Fruit fly (Drosophila melanogaster) whole organism, embryonic: ENCODE measurements around the gene Trpgamma.
A peak's percentile ranks its signal among the peaks of the same experiment; 100 is the strongest.

ENCODE experiments used
- C15 ChIP-seq: fragments of 200-800 bp; sonication (Bioruptor generic); IDR thresholded peaks from 3 replicates; pipeline ENCODE4 v1.3.6; 2022; ENCODE audit warnings: missing biosample characterization, missing genetic modification characterization
- CG10654 ChIP-seq: fragments of 200-800 bp; sonication (Bioruptor generic); optimal IDR thresholded peaks from 2 replicates; lab custom pipeline; 2016; ENCODE audit warnings: missing biosample characterization, missing genetic modification characterization
- CG11085 ChIP-seq: fragments of 200-800 bp; sonication (Bioruptor generic); IDR thresholded peaks from 2 replicates; pipeline ENCODE4 v1.3.6; 2022; ENCODE audit warnings: missing biosample characterization, missing genetic modification characterization
- CG13287 ChIP-seq: fragments of 200-800 bp; sonication (Bioruptor generic); IDR thresholded peaks from 2 replicates; pipeline ENCODE4 v1.3.6; 2022; ENCODE audit warnings: missing biosample characterization, missing genetic modification characterization; ENCODE audit not compliant: partially characterized antibody
- CG1529 ChIP-seq: fragments of 200-800 bp; sonication (Bioruptor generic); optimal IDR thresholded peaks from 3 replicates; lab custom pipeline; 2018; ENCODE audit warnings: missing biosample characterization, missing genetic modification characterization
- CG15479 ChIP-seq: fragments of 200-800 bp; sonication (Bioruptor generic); optimal IDR thresholded peaks from 3 replicates; lab custom pipeline; 2019; ENCODE audit warnings: missing biosample characterization, mild to moderate bottlenecking, missing genetic modification characterization, moderate library complexity
- CG15696 ChIP-seq: fragments of 200-800 bp; sonication (Bioruptor generic); optimal IDR thresholded peaks from 2 replicates; lab custom pipeline; 2019; ENCODE audit warnings: missing biosample characterization, mild to moderate bottlenecking, missing genetic modification characterization, moderate library complexity
- CG1603 ChIP-seq: fragments of 200-800 bp; sonication (Bioruptor generic); optimal IDR thresholded peaks from 2 replicates; lab custom pipeline; 2019; ENCODE audit warnings: missing biosample characterization, mild to moderate bottlenecking, missing genetic modification characterization, moderate library complexity
- CG17568 ChIP-seq: fragments of 200-800 bp; sonication (Bioruptor generic); optimal IDR thresholded peaks from 2 replicates; lab custom pipeline; 2018; ENCODE audit warnings: missing biosample characterization, mild to moderate bottlenecking, missing genetic modification characterization, moderate library complexity
- CG18011 ChIP-seq: fragments of 200-800 bp; sonication (Bioruptor generic); optimal IDR thresholded peaks from 2 replicates; lab custom pipeline; 2017; ENCODE audit warnings: missing biosample characterization, missing genetic modification characterization, mild to moderate bottlenecking, moderate library complexity, missing genotype
- CG2129 ChIP-seq: fragments of 200-800 bp; sonication (Bioruptor generic); IDR thresholded peaks from 2 replicates; pipeline ENCODE4 v1.3.6; 2022; ENCODE audit warnings: missing biosample characterization, missing genetic modification characterization; ENCODE audit not compliant: partially characterized antibody
- CG2678 ChIP-seq: fragments of 200-800 bp; sonication (Bioruptor generic); optimal IDR thresholded peaks from 3 replicates; lab custom pipeline; 2019; ENCODE audit warnings: missing biosample characterization, mild to moderate bottlenecking, missing genetic modification characterization, moderate library complexity
- CG3065 ChIP-seq: fragments of 200-800 bp; sonication (Bioruptor generic); optimal IDR thresholded peaks from 2 replicates; lab custom pipeline; 2016; ENCODE audit warnings: missing biosample characterization, missing genetic modification characterization
- CG43689 ChIP-seq: fragments of 200-800 bp; sonication (Bioruptor generic); IDR thresholded peaks from 2 replicates; pipeline ENCODE4 v1.3.6; 2022; ENCODE audit warnings: missing biosample characterization, missing genetic modification characterization
- CG4424 ChIP-seq: fragments of 200-800 bp; sonication (Bioruptor generic); optimal IDR thresholded peaks from 3 replicates; lab custom pipeline; 2016; ENCODE audit warnings: missing biosample characterization, missing genetic modification characterization
- CG6791 ChIP-seq: fragments of 200-800 bp; sonication (Bioruptor generic); IDR thresholded peaks from 3 replicates; pipeline ENCODE4 v1.3.6; 2022; ENCODE audit warnings: missing biosample characterization, missing genetic modification characterization; ENCODE audit not compliant: partially characterized antibody
- CG7745 ChIP-seq: fragments of 200-800 bp; sonication (Bioruptor generic); optimal IDR thresholded peaks from 2 replicates; lab custom pipeline; 2018; ENCODE audit warnings: missing biosample characterization, mild to moderate bottlenecking, missing genetic modification characterization, moderate library complexity
- CG8478 ChIP-seq: fragments of >200 bp; optimal IDR thresholded peaks from 2 replicates; lab custom pipeline; 2018
- CG9797 ChIP-seq: fragments of 200-800 bp; sonication (Bioruptor generic); optimal IDR thresholded peaks from 3 replicates; lab custom pipeline; 2018; ENCODE audit warnings: missing biosample characterization, mild to moderate bottlenecking, missing genetic modification characterization
- CG9932 ChIP-seq: fragments of 200-800 bp; sonication (Bioruptor generic); IDR thresholded peaks from 2 replicates; pipeline ENCODE4 v1.3.6; 2022; ENCODE audit warnings: missing biosample characterization, missing genetic modification characterization
- CTCF ChIP-seq: fragments of 200-800 bp; sonication (Bioruptor generic); optimal IDR thresholded peaks from 2 replicates; lab custom pipeline; 2017; ENCODE audit warnings: missing biosample characterization, mild to moderate bottlenecking, missing genetic modification characterization, moderate library complexity
- Drgx ChIP-seq: fragments of 200-800 bp; sonication (Bioruptor generic); IDR thresholded peaks from 2 replicates; pipeline ENCODE4 v1.3.6; 2022; ENCODE audit warnings: missing biosample characterization, missing genetic modification characterization
- Gug ChIP-seq: fragments of 200-800 bp; sonication (Bioruptor generic); IDR thresholded peaks from 4 replicates; pipeline ENCODE4 v1.3.6; 2022; ENCODE audit warnings: missing biosample characterization, missing genetic modification characterization
- Hr39 ChIP-seq: fragments of >200 bp; optimal IDR thresholded peaks from 2 replicates; lab custom pipeline; 2017
- Jarid2 ChIP-seq: fragments of 200-800 bp; sonication (Bioruptor generic); optimal IDR thresholded peaks from 3 replicates; lab custom pipeline; 2017; ENCODE audit warnings: mild to moderate bottlenecking, missing biosample characterization, missing genetic modification reagents, missing genetic modification characterization
- Kr ChIP-seq: fragments of 200-800 bp; sonication (Bioruptor generic); optimal IDR thresholded peaks from 2 replicates; lab custom pipeline; 2017; ENCODE audit warnings: missing biosample characterization, mild to moderate bottlenecking, missing genetic modification characterization
- NK7.1 ChIP-seq: fragments of 200-800 bp; sonication (Bioruptor generic); optimal IDR thresholded peaks from 3 replicates; lab custom pipeline; 2016; ENCODE audit warnings: missing biosample characterization, missing genetic modification characterization
- Nf-YB ChIP-seq: fragments of 200-800 bp; sonication (Bioruptor generic); optimal IDR thresholded peaks from 3 replicates; lab custom pipeline; 2019; ENCODE audit warnings: missing biosample characterization, mild to moderate bottlenecking, missing genetic modification characterization, moderate library complexity
- Opbp ChIP-seq: fragments of 200-800 bp; sonication (Bioruptor generic); IDR thresholded peaks from 3 replicates; pipeline ENCODE4 v1.3.6; 2022; ENCODE audit warnings: missing biosample characterization, missing genetic modification characterization; ENCODE audit not compliant: partially characterized antibody
- Pdp1 ChIP-seq, 2 experiments: fragments of 200-800 bp; sonication (Bioruptor generic); optimal IDR thresholded peaks; 3 replicates each; lab custom pipeline; 2016; ENCODE audit warnings: missing biosample characterization in 2 of 2, missing genetic modification characterization in 2 of 2, mild to moderate bottlenecking in 1 of 2, moderate library complexity in 1 of 2
- Rx ChIP-seq: fragments of 200-800 bp; sonication (Bioruptor generic); IDR thresholded peaks from 2 replicates; pipeline ENCODE4 v1.3.6; 2022; ENCODE audit warnings: missing biosample characterization, missing genetic modification characterization
- bbx ChIP-seq: fragments of 200-800 bp; sonication (Bioruptor generic); IDR thresholded peaks from 2 replicates; pipeline ENCODE4 v1.3.6; 2022; ENCODE audit warnings: missing biosample characterization, missing genetic modification characterization; ENCODE audit not compliant: partially characterized antibody
- chif ChIP-seq, 2 experiments: fragments of 200-800 bp; sonication (Bioruptor generic); optimal IDR thresholded peaks; 3 replicates each; lab custom pipeline; 2016; ENCODE audit warnings: missing biosample characterization in 2 of 2, missing genetic modification characterization in 2 of 2
- ci ChIP-seq: fragments of 200-800 bp; sonication (Bioruptor generic); IDR thresholded peaks from 3 replicates; pipeline ENCODE4 v1.3.6; 2022; ENCODE audit warnings: missing biosample characterization, missing genetic modification characterization
- croc ChIP-seq: fragments of 200-800 bp; sonication (Bioruptor generic); conservative IDR thresholded peaks from 3 replicates; pipeline ENCODE4 v1.3.6; 2022; ENCODE audit warnings: missing biosample characterization, missing genetic modification characterization
- grau ChIP-seq: fragments of 200-800 bp; optimal IDR thresholded peaks from 3 replicates; lab custom pipeline; 2019; ENCODE audit warnings: missing biosample characterization, mild to moderate bottlenecking, missing genetic modification characterization, moderate library complexity
- gsb ChIP-seq: fragments of 200-800 bp; sonication (Bioruptor generic); IDR thresholded peaks from 2 replicates; pipeline ENCODE4 v1.3.6; 2022; ENCODE audit warnings: missing biosample characterization, missing genetic modification characterization
- h ChIP-seq: fragments of >200 bp; optimal IDR thresholded peaks from 2 replicates; lab custom pipeline; 2017
- hbn ChIP-seq: fragments of 200-800 bp; sonication (Bioruptor generic); IDR thresholded peaks from 2 replicates; pipeline ENCODE4 v1.3.6; 2022; ENCODE audit warnings: missing biosample characterization, missing genetic modification characterization; ENCODE audit not compliant: partially characterized antibody
- hkb ChIP-seq, 2 experiments: fragments of 200-800 bp in 1 of 2; fragments of >200 bp in 1 of 2; sonication (Bioruptor generic) in 1 of 2; IDR thresholded peaks in 1 of 2; optimal IDR thresholded peaks in 1 of 2; 2 replicates each; pipeline versions ENCODE4 v1.3.6 to Lab custom; 2017 to 2022; ENCODE audit warnings: missing biosample characterization in 1 of 2, missing genetic modification characterization in 1 of 2
- kay ChIP-seq: fragments of 200-800 bp; sonication (Bioruptor generic); optimal IDR thresholded peaks from 2 replicates; lab custom pipeline; 2016; ENCODE audit warnings: missing biosample characterization, missing genetic modification characterization
- pzg ChIP-seq: fragments of 200-800 bp; sonication (Bioruptor generic); optimal IDR thresholded peaks from 3 replicates; lab custom pipeline; 2018; ENCODE audit warnings: missing biosample characterization, mild to moderate bottlenecking, missing genetic modification characterization, moderate library complexity
- sens ChIP-seq: fragments of 200-800 bp; sonication (Bioruptor generic); peaks from one replicate; lab custom pipeline; 2016; ENCODE audit warnings: missing biosample characterization, missing genetic modification characterization
- seq ChIP-seq: fragments of 200-800 bp; sonication (Bioruptor generic); IDR thresholded peaks from 2 replicates; pipeline ENCODE4 v1.3.6; 2022; ENCODE audit warnings: missing biosample characterization, missing genetic modification characterization
- sna ChIP-seq: fragments of 200-800 bp; sonication (Bioruptor generic); IDR thresholded peaks from 2 replicates; pipeline ENCODE4 v1.3.6; 2022; ENCODE audit warnings: missing biosample characterization, missing genetic modification characterization; ENCODE audit not compliant: partially characterized antibody
- tll ChIP-seq, 2 experiments: fragments of 200-800 bp in 1 of 2; fragments of >200 bp in 1 of 2; sonication (Bioruptor generic) in 1 of 2; optimal IDR thresholded peaks; 2 replicates each; lab custom pipeline; 2017 to 2019; ENCODE audit warnings: missing biosample characterization in 2 of 2, missing genetic modification characterization in 2 of 2, mild to moderate bottlenecking in 1 of 2, moderate library complexity in 1 of 2
- unc-4 ChIP-seq: fragments of 200-800 bp; sonication (Bioruptor generic); IDR thresholded peaks from 2 replicates; pipeline ENCODE4 v1.3.6; 2022; ENCODE audit warnings: missing biosample characterization, missing genetic modification characterization; ENCODE audit not compliant: partially characterized antibody

Gene Trpgamma

dm6 chr2L:16679817-16680683 lies 3.5 kb upstream of the Trpgamma start, which contains the start of the genes grp and squ (continued):
- TF ChIP-seq CG10654 (peak; percentile 5), pzg (GFP tag; lab: Kevin White, UChicago) (peak; percentile 71), tll (GFP tag; optimal IDR thresholded peaks at IDR 0.05; lab: Kevin White, UChicago) (no peak), gsb (GFP tag; lab: Robert Waterston, UW) (no peak), Pdp1 (GFP tag; optimal IDR thresholded peaks at IDR 0.05; lab: Kevin White, UChicago) (no peak), CG7745 (tag; lab: Kevin White, UChicago) (peak; percentile 61), grau (tag; lab: Kevin White, UChicago) (no peak), Jarid2 (peak; percentile 54), hbn (GFP tag; lab: Robert Waterston, UW) (peak; percentile 86), CTCF (GFP tag; lab: Kevin White, UChicago) (peak; percentile 36), seq (GFP tag; lab: Robert Waterston, UW) (no peak), hkb (optimal IDR thresholded peaks at IDR 0.05; lab: Kevin White, UChicago) (no peak), hkb (GFP tag; IDR thresholded peaks at IDR 0.05; lab: Robert Waterston, UW) (0 out of 2 replicates have a peak, but pooled peaks have one; percentile 8), Drgx (GFP tag; lab: Robert Waterston, UW) (no peak), CG4424 (no peak), Opbp (peak; percentile 96), chif (GFP tag; optimal IDR thresholded peaks at IDR 0.05; lab: Kevin White, UChicago) (no peak), Kr (GFP tag; lab: Kevin White, UChicago) (no peak), Nf-YB (GFP tag; lab: Kevin White, UChicago) (no peak), bbx (GFP tag; lab: Robert Waterston, UW) (peak; percentile 97), sna (peak; percentile 91), CG8478 (lab: Kevin White, UChicago) (no peak), CG17568 (GFP tag; lab: Kevin White, UChicago) (peak; percentile 35), CG2678 (tag; lab: Kevin White, UChicago) (no peak), CG13287 (GFP tag; lab: Robert Waterston, UW) (peak; percentile 95), CG1529 (GFP tag; lab: Kevin White, UChicago) (no peak), CG9797 (GFP tag; lab: Kevin White, UChicago) (peak; percentile 59), CG1603 (tag; lab: Kevin White, UChicago) (peak; percentile 65), CG2129 (GFP tag; lab: Robert Waterston, UW) (peak; percentile 61), CG43689 (GFP tag; lab: Robert Waterston, UW) (no peak), CG15696 (no peak), ci (GFP tag; lab: Robert Waterston, UW) (peak; percentile 29; the same call in 1 of the 3 replicates), CG18011 (GFP tag; lab: Kevin White, UChicago) (no peak), CG6791 (GFP tag; lab: Robert Waterston, UW) (peak; percentile 98), unc-4 (peak; percentile 90), croc (GFP tag; lab: Robert Waterston, UW) (no peak), CG15479 (GFP tag; lab: Kevin White, UChicago) (peak; percentile 84)

dm6 chr2L:16679073-16679472 lies 2.6 kb upstream of the Trpgamma start:
- no peak for TF ChIP-seq CG13287 (GFP tag; lab: Robert Waterston, UW)
- no peak for TF ChIP-seq CG18011 (GFP tag; lab: Kevin White, UChicago)
- no peak for TF ChIP-seq CG9932 (GFP tag; lab: Robert Waterston, UW)
- TF ChIP-seq Gug (GFP tag; lab: Robert Waterston, UW): no peak
- no peak for TF ChIP-seq C15 (GFP tag; lab: Robert Waterston, UW)
- no peak for TF ChIP-seq kay (GFP tag; lab: Kevin White, UChicago)
- TF ChIP-seq Hr39 (lab: Kevin White, UChicago): no peak
- TF ChIP-seq CG3065: peak; percentile 52
- TF ChIP-seq Rx: no peak
- TF ChIP-seq NK7.1 (GFP tag; lab: Kevin White, UChicago): no peak
- TF ChIP-seq sens (GFP tag; lab: Kevin White, UChicago): peak; percentile 58
- no peak for TF ChIP-seq h
- TF ChIP-seq CG11085 (GFP tag; lab: Robert Waterston, UW): no peak
- TF ChIP-seq, all 482 proteins: peak for 2
